Worm (Caenorhabditis elegans): Measurements from ENCODE around the gene K01D12.10.

K01D12.10 gene

DNA sequence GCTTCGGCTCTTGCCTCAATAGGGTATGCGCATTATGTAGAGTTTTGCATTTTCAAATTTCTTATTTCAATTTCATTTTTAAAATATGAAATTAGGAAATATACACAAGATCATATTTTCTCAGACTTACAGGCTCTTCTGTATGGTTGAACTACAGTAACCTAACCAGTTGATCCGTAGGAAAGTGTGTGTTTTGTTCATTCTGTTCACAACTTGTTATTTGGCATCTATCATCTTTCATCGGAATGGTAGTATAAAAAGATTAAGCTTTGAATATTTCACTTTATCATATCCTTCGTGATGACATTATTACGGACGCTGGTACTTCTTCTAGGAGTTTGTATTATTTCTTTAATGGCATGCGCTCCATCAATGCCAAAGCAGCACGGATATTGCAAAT lies at the start of gene K01D12.10:
Gene K01D12.10, plus strand, starts transcription at position 301 of the 400 bp plus-strand sequence.
- no peak for TF ChIP-seq madf-2 (tag; optimal IDR thresholded peaks at IDR 0.05)
- no peak for TF ChIP-seq ceh-30 (tag; optimal IDR thresholded peaks at IDR 0.05)
- TF ChIP-seq mec-3 (tag; optimal IDR thresholded peaks at IDR 0.05; ENCODE audit: borderline replicate concordance): no peak
- TF ChIP-seq hlh-6 (tag; optimal IDR thresholded peaks at IDR 0.05): no peak
- TF ChIP-seq unc-3 (GFP tag; conservative IDR thresholded peaks at IDR 0.05): no peak
- TF ChIP-seq unc-3 (tag; optimal IDR thresholded peaks at IDR 0.05): no peak
- TF ChIP-seq npax-4 (tag; optimal IDR thresholded peaks at IDR 0.05): no peak
- TF ChIP-seq fkh-6 (tag; optimal IDR thresholded peaks at IDR 0.05): no peak

DNA sequence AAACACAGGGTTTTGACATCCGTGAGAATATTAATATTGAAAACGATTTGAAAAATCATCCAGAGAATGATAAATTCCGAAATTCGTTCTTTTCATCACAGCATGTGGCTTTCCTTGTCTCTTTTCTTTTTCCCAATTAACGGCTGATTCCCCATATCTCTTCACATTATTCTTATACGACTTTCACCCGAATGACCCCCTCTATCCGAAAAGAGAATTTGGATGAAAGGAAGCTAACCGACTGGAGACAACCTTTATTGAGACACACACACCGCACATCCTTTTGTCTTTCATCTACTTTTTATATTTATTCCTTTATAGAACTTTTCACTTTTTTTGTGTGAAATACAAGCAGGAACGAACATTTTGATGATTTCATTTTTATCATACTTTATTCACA lies 48.4 kb upstream of the K01D12.10 start:
- TF ChIP-seq pag-3 (tag; optimal IDR thresholded peaks at IDR 0.05; ENCODE audit: borderline replicate concordance) (no peak), odd-2 (tag; optimal IDR thresholded peaks at IDR 0.05) (no peak), T23F11.4 (GFP tag; optimal IDR thresholded peaks at IDR 0.05) (no peak), ceh-2 (tag; optimal IDR thresholded peaks at IDR 0.05) (no peak), ceh-31 (tag; optimal IDR thresholded peaks at IDR 0.05) (no peak)

DNA sequence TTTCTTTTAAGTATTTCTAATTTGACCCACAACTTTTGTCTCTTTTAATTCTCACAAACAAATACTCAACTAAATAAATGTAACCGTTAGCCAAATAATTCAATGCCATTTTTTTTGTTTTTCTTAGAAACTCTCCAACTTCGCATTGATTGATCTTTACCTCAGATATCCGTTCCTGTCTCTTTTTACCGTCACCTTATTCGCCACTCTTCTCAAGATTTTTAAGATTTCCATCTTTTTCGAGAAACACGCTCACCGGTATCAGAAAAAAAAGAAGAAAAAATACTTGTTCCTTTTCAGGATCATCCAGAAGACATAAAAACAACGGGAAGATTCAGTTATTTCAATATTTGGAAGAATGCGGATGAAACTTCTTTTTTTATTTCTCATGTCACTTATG lies 47.7 kb upstream of the K01D12.10 start, which contains the start of gene F23H12.5:
Gene F23H12.5, plus strand, starts transcription at position 301 of the 400 bp plus-strand sequence.
- TF ChIP-seq fkh-6 (tag; optimal IDR thresholded peaks at IDR 0.05) (no peak), ets-4 (tag; optimal IDR thresholded peaks at IDR 0.05) (no peak), unc-55 (GFP tag; optimal IDR thresholded peaks at IDR 0.05) (no peak), ttx-3 (tag; optimal IDR thresholded peaks at IDR 0.05) (no peak), odd-2 (tag; optimal IDR thresholded peaks at IDR 0.05) (no peak), tbx-7 (tag; optimal IDR thresholded peaks at IDR 0.05) (no peak), sox-4 (tag; optimal IDR thresholded peaks at IDR 0.05) (no peak), nfya-1 (tag; optimal IDR thresholded peaks at IDR 0.05) (no peak), ceh-18 (tag; optimal IDR thresholded peaks at IDR 0.05) (no peak), nhr-11 (tag; optimal IDR thresholded peaks at IDR 0.05) (no peak), ceh-31 (tag; optimal IDR thresholded peaks at IDR 0.05) (no peak)

DNA sequence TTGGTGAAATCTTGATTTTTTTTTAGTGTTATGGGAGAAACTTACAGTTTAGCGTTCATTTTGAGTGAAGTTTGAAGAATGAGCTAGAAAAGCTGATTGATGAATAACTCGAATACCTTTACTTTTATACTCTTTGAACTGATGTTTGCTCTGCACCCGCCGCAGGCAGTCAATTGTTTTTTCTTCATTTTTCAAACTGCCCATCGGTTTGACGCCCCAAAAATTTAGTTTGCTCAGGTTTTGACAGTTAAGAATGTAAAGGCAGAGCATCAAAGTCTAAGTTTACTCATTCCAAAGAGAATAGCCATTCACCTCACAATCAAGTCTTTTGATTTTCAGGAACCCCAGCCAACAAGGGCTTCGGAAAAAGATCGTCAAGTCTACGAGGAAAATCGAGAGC lies 44.4 kb upstream of the K01D12.10 start, which contains the start of gene fipr-1:
Gene fipr-1, minus strand, starts transcription at position 101 of the 400 bp plus-strand sequence.
- TF ChIP-seq ama-1 (optimal IDR thresholded peaks at IDR 0.05) (no peak), ref-2 (tag; optimal IDR thresholded peaks at IDR 0.05) (no peak), ceh-24 (tag; optimal IDR thresholded peaks at IDR 0.05) (no peak), ceh-45 (GFP tag; IDR thresholded peaks at IDR 0.05) (no peak), hlh-13 (GFP tag; optimal IDR thresholded peaks at IDR 0.05) (no peak)

DNA sequence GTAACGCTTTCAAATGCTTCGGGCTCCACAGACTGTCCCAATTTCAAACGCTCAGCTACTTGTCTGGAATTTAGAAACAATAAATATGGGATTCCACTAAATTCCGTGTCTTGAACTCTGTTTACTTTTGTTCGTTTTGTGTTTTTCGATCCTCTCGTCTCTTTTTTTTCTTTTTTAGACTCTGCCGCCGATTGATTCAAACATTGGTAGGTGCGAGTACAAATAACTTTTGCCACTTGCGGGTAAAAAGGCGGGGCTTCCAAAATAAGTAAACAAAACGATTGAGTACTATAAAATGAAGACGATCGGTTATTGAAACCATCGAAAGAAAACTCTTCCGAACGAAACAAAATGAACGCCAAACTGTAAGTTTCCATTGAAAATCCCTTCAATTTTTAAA lies 40.9 kb upstream of the K01D12.10 start, which contains the start of gene fipr-2:
Gene fipr-2, plus strand, starts transcription at position 245 of the 400 bp plus-strand sequence.
- TF ChIP-seq ztf-16 (tag; optimal IDR thresholded peaks at IDR 0.05) (no peak), pat-9 (tag; optimal IDR thresholded peaks at IDR 0.05) (no peak), ahr-1 (tag; optimal IDR thresholded peaks at IDR 0.05) (no peak), C38D4.7 (GFP tag; optimal IDR thresholded peaks at IDR 0.05) (no peak), elt-4 (tag; optimal IDR thresholded peaks at IDR 0.05) (no peak), pha-4 (tag; optimal IDR thresholded peaks at IDR 0.05) (no peak), mec-3 (tag; optimal IDR thresholded peaks at IDR 0.05; ENCODE audit: borderline replicate concordance) (no peak), hlh-13 (GFP tag; optimal IDR thresholded peaks at IDR 0.05) (no peak), ceh-2 (tag; optimal IDR thresholded peaks at IDR 0.05) (no peak)

DNA sequence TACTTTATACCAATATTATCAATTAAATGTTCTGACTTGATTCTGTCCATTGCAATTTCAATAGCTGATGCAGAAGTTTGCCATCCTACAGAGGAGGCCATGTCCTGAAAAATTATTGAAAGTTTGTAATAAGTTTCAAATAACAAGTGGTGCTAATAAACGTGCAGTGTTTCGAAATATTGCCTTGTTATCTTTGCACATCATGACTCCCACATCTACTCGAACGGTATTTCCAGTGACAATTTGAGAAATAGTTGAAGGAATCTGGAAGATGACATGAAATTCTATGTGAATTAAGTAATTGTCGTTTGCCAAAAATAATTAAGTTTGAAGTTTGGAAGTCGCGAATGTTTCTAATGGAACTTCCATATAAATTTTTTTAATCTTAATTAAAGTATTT lies 36.6 kb upstream of the K01D12.10 start, which contains the start of gene gcy-13:
Gene gcy-13, minus strand, starts transcription at position 101 of the 400 bp plus-strand sequence.
- TF ChIP-seq rnt-1 (tag; optimal IDR thresholded peaks at IDR 0.05): no peak
- TF ChIP-seq K09A11.1 (tag; optimal IDR thresholded peaks at IDR 0.05; ENCODE audit: insufficient read depth): no peak
- TF ChIP-seq hlh-15 (tag; optimal IDR thresholded peaks at IDR 0.05): no peak
- no peak for TF ChIP-seq elt-4 (tag; optimal IDR thresholded peaks at IDR 0.05)
- TF ChIP-seq elt-2 (tag; optimal IDR thresholded peaks at IDR 0.05): no peak
- TF ChIP-seq ceh-31 (tag; optimal IDR thresholded peaks at IDR 0.05): no peak
- no peak for TF ChIP-seq pros-1 (tag; optimal IDR thresholded peaks at IDR 0.05)
- no peak for TF ChIP-seq hlh-13 (GFP tag; optimal IDR thresholded peaks at IDR 0.05)
- TF ChIP-seq madf-2 (tag; optimal IDR thresholded peaks at IDR 0.05): no peak
